Fruit fly (Drosophila melanogaster) whole organism, embryonic: Measurements from ENCODE around the gene CG14309.

ENCODE experiments used
- CG12299 ChIP-seq: fragments of 200-800 bp; sonication (Bioruptor generic); optimal IDR thresholded peaks from 2 replicates; lab custom pipeline; 2018; ENCODE audit warnings: missing biosample characterization, mild to moderate bottlenecking, missing genetic modification characterization
- CG12769 ChIP-seq: fragments of 200-800 bp; sonication (Bioruptor generic); optimal IDR thresholded peaks from 2 replicates; lab custom pipeline; 2019; ENCODE audit warnings: missing biosample characterization, mild to moderate bottlenecking, missing genetic modification characterization, moderate library complexity
- CG13624 ChIP-seq: fragments of 200-800 bp; sonication (Bioruptor generic); optimal IDR thresholded peaks from 2 replicates; lab custom pipeline; 2016; ENCODE audit warnings: missing biosample characterization, missing genetic modification characterization
- CG17186 ChIP-seq: fragments of 200-800 bp; sonication (Bioruptor generic); optimal IDR thresholded peaks from 3 replicates; lab custom pipeline; 2017; ENCODE audit warnings: missing biosample characterization, missing genetic modification reagents, missing genetic modification characterization
- CG17328 ChIP-seq: fragments of 200-800 bp; sonication (Bioruptor generic); IDR thresholded peaks from 2 replicates; pipeline ENCODE4 v1.3.6; 2022; ENCODE audit warnings: missing biosample characterization, missing genetic modification characterization
- CG18599 ChIP-seq: fragments of 200-800 bp; sonication (Bioruptor generic); optimal IDR thresholded peaks from 3 replicates; lab custom pipeline; 2017; ENCODE audit warnings: missing biosample characterization, missing genetic modification characterization, mild to moderate bottlenecking, moderate library complexity, missing genetic modification reagents
- CG2120 ChIP-seq: fragments of 200-800 bp; sonication (Bioruptor generic); optimal IDR thresholded peaks from 3 replicates; lab custom pipeline; 2016; ENCODE audit warnings: missing biosample characterization, missing genetic modification characterization
- CG30403 ChIP-seq: fragments of 200-800 bp; sonication (Bioruptor generic); optimal IDR thresholded peaks from 3 replicates; lab custom pipeline; 2016; ENCODE audit warnings: missing biosample characterization, missing genetic modification characterization
- CG31441 ChIP-seq: fragments of 200-800 bp; sonication (Bioruptor generic); IDR thresholded peaks from 2 replicates; pipeline ENCODE4 v1.3.6; 2022; ENCODE audit warnings: missing biosample characterization, missing genetic modification characterization
- CG3163 ChIP-seq: fragments of 200-800 bp; sonication (Bioruptor generic); optimal IDR thresholded peaks from 3 replicates; lab custom pipeline; 2016; ENCODE audit warnings: missing biosample characterization, missing genetic modification characterization
- CG3838 ChIP-seq: fragments of 200-800 bp; sonication (Bioruptor generic); optimal IDR thresholded peaks from 3 replicates; lab custom pipeline; 2016; ENCODE audit warnings: missing biosample characterization, missing genetic modification characterization
- CG7786 ChIP-seq: fragments of 200-800 bp; sonication (Bioruptor generic); optimal IDR thresholded peaks from 2 replicates; lab custom pipeline; 2016; ENCODE audit warnings: missing biosample characterization, missing genetic modification characterization
- CG7963 ChIP-seq: fragments of 200-800 bp; sonication (Bioruptor generic); IDR thresholded peaks from 3 replicates; pipeline ENCODE4 v1.3.6; 2022; ENCODE audit warnings: missing biosample characterization, missing genetic modification characterization; ENCODE audit not compliant: partially characterized antibody
- CG8290 ChIP-seq, 3 experiments: fragments of 200-800 bp; sonication (Bioruptor generic); optimal IDR thresholded peaks; 2 replicates each; lab custom pipeline; 2016 to 2019; ENCODE audit warnings: missing biosample characterization in 3 of 3, missing genetic modification characterization in 3 of 3, mild to moderate bottlenecking in 2 of 3, moderate library complexity in 1 of 3
- Dp ChIP-seq: fragments of 200-800 bp; sonication (Bioruptor generic); optimal IDR thresholded peaks from 2 replicates; lab custom pipeline; 2018; ENCODE audit warnings: missing biosample characterization, mild to moderate bottlenecking, missing genetic modification characterization, moderate library complexity
- E2f1 ChIP-seq: fragments of 200-800 bp; sonication (Bioruptor generic); IDR thresholded peaks from 2 replicates; pipeline ENCODE4 v1.3.6; 2022; ENCODE audit warnings: missing biosample characterization, missing genetic modification characterization
- E2f2 ChIP-seq: fragments of 200-800 bp; sonication (Bioruptor generic); IDR thresholded peaks from 2 replicates; pipeline ENCODE4 v1.3.6; 2022; ENCODE audit warnings: missing biosample characterization, missing genetic modification characterization
- HLH4C ChIP-seq: fragments of 200-800 bp; sonication (Bioruptor generic); IDR thresholded peaks from 3 replicates; pipeline ENCODE4 v1.3.6; 2022; ENCODE audit warnings: missing biosample characterization, missing genetic modification characterization; ENCODE audit not compliant: partially characterized antibody
- Hr3 ChIP-seq: fragments of 200-800 bp; sonication (Bioruptor generic); optimal IDR thresholded peaks from 3 replicates; lab custom pipeline; 2016; ENCODE audit warnings: missing biosample characterization, missing genetic modification characterization
- MBD-R2 ChIP-seq: fragments of 200-800 bp; sonication (Bioruptor generic); IDR thresholded peaks from 2 replicates; pipeline ENCODE4 v1.3.6; 2022; ENCODE audit warnings: missing biosample characterization, missing genetic modification characterization
- Mad ChIP-seq: fragments of 200-800 bp; sonication (Bioruptor generic); optimal IDR thresholded peaks from 2 replicates; lab custom pipeline; 2016; ENCODE audit warnings: missing biosample characterization, missing genetic modification characterization
- Med ChIP-seq: fragments of 200-800 bp; sonication (Bioruptor generic); peaks from one replicate; lab custom pipeline; 2016; ENCODE audit warnings: missing biosample characterization, missing genetic modification characterization, mild to moderate bottlenecking, inconsistent platforms, moderate library complexity
- Mes4 ChIP-seq: fragments of 200-800 bp; sonication (Bioruptor generic); optimal IDR thresholded peaks from 2 replicates; lab custom pipeline; 2016; ENCODE audit warnings: missing biosample characterization, missing genetic modification characterization
- Myb ChIP-seq: fragments of 200-800 bp; sonication (Bioruptor generic); optimal IDR thresholded peaks from 2 replicates; lab custom pipeline; 2016; ENCODE audit warnings: missing biosample characterization, missing genetic modification characterization
- Neu2 ChIP-seq: fragments of 200-800 bp; sonication (Bioruptor generic); optimal IDR thresholded peaks from 3 replicates; lab custom pipeline; 2016; ENCODE audit warnings: missing biosample characterization, missing genetic modification characterization, borderline replicate concordance
- Pdp1 ChIP-seq, 2 experiments: fragments of 200-800 bp; sonication (Bioruptor generic); optimal IDR thresholded peaks; 3 replicates each; lab custom pipeline; 2016; ENCODE audit warnings: missing biosample characterization in 2 of 2, missing genetic modification characterization in 2 of 2, mild to moderate bottlenecking in 1 of 2, moderate library complexity in 1 of 2
- Six4 ChIP-seq: fragments of 200-800 bp; sonication (Bioruptor generic); optimal IDR thresholded peaks from 2 replicates; lab custom pipeline; 2016; ENCODE audit warnings: missing biosample characterization, missing genetic modification characterization
- Vsx1 ChIP-seq: fragments of 200-800 bp; sonication (Bioruptor generic); optimal IDR thresholded peaks from 2 replicates; lab custom pipeline; 2017; ENCODE audit warnings: missing biosample characterization, mild to moderate bottlenecking, missing genetic modification characterization, missing genetic modification reagents
- Xbp1 ChIP-seq: fragments of 200-800 bp; sonication (Bioruptor generic); optimal IDR thresholded peaks from 3 replicates; lab custom pipeline; 2016; ENCODE audit warnings: missing biosample characterization, mild to moderate bottlenecking, missing genetic modification characterization
- al ChIP-seq: fragments of 200-800 bp; sonication (Bioruptor generic); IDR thresholded peaks from 2 replicates; pipeline ENCODE4 v1.3.6; 2022; ENCODE audit warnings: missing biosample characterization, missing genetic modification characterization
- ase ChIP-seq: fragments of 200-800 bp; sonication (Bioruptor generic); IDR thresholded peaks from 3 replicates; pipeline ENCODE4 v1.3.6; 2022; ENCODE audit warnings: missing biosample characterization, missing genetic modification characterization
- ato ChIP-seq: fragments of 200-800 bp; sonication (Bioruptor generic); IDR thresholded peaks from 2 replicates; pipeline ENCODE4 v1.3.6; 2022; ENCODE audit warnings: missing biosample characterization, missing genetic modification characterization; ENCODE audit not compliant: partially characterized antibody
- bsh ChIP-seq, 2 experiments: fragments of 200-800 bp; sonication (Bioruptor generic); optimal IDR thresholded peaks; 2 replicates each; lab custom pipeline; 2017 to 2018; ENCODE audit warnings: mild to moderate bottlenecking in 2 of 2, missing biosample characterization in 2 of 2, missing genetic modification characterization in 2 of 2, moderate library complexity in 1 of 2
- eve ChIP-seq, 2 experiments: fragments of >200 bp; optimal IDR thresholded peaks; 2 replicates each; lab custom pipeline; 2017; ENCODE audit warnings: missing biosample characterization in 2 of 2, missing genetic modification characterization in 2 of 2
- fd64A ChIP-seq: fragments of 200-800 bp; sonication (Bioruptor generic); optimal IDR thresholded peaks from 3 replicates; lab custom pipeline; 2018; ENCODE audit warnings: missing biosample characterization, mild to moderate bottlenecking, missing genetic modification characterization
- fd96Cb ChIP-seq: fragments of 200-800 bp; sonication (Bioruptor generic); optimal IDR thresholded peaks from 2 replicates; lab custom pipeline; 2018; ENCODE audit warnings: missing biosample characterization, mild to moderate bottlenecking, missing genetic modification characterization, moderate library complexity
- gcm2 ChIP-seq: fragments of 200-800 bp; sonication (Bioruptor generic); optimal IDR thresholded peaks from 2 replicates; lab custom pipeline; 2016; ENCODE audit warnings: missing biosample characterization, missing genetic modification characterization
- gfzf ChIP-seq: fragments of 200-800 bp; sonication (Bioruptor generic); optimal IDR thresholded peaks from 2 replicates; lab custom pipeline; 2016; ENCODE audit warnings: missing biosample characterization, mild to moderate bottlenecking, missing genetic modification characterization, moderate library complexity
- jumu ChIP-seq: fragments of 200-800 bp; sonication (Bioruptor generic); optimal IDR thresholded peaks from 3 replicates; lab custom pipeline; 2016; ENCODE audit warnings: missing biosample characterization, missing genetic modification characterization
- kah ChIP-seq: fragments of 200-800 bp; sonication (Bioruptor generic); optimal IDR thresholded peaks from 2 replicates; lab custom pipeline; 2018; ENCODE audit warnings: missing biosample characterization, mild to moderate bottlenecking, missing genetic modification characterization
- lbe ChIP-seq: fragments of 200-800 bp; sonication (Bioruptor generic); optimal IDR thresholded peaks from 2 replicates; lab custom pipeline; 2016; ENCODE audit warnings: missing biosample characterization, mild to moderate bottlenecking, missing genetic modification characterization
- sc ChIP-seq, 3 experiments: fragments of >200 bp in 2 of 3; fragments of 200-800 bp in 1 of 3; sonication (Bioruptor generic) in 1 of 3; optimal IDR thresholded peaks; 2 replicates in 2 of 3; 3 replicates in 1 of 3; lab custom pipeline; 2017; ENCODE audit warnings: mild to moderate bottlenecking in 1 of 3, missing biosample characterization in 1 of 3, missing genetic modification characterization in 1 of 3, missing genetic modification reagents in 1 of 3
- slbo ChIP-seq: fragments of 200-800 bp; sonication (Bioruptor generic); IDR thresholded peaks from 2 replicates; pipeline ENCODE4 v1.3.6; 2022; ENCODE audit warnings: missing biosample characterization, missing genetic modification characterization
- trh ChIP-seq: fragments of 200-800 bp; sonication (Bioruptor generic); optimal IDR thresholded peaks from 2 replicates; lab custom pipeline; 2016; ENCODE audit warnings: missing biosample characterization, missing genetic modification characterization
- usp ChIP-seq: fragments of >200 bp; optimal IDR thresholded peaks from 2 replicates; lab custom pipeline; 2017; ENCODE audit warnings: missing biosample characterization, missing genetic modification characterization

CG14309 gene

dm6 chr3R:18412279-18413214 is 27.7 kb upstream of the CG14309 start, which contains the start of gene CG31122 (continued):
- TF ChIP-seq bsh (GFP tag; optimal IDR thresholded peaks at IDR 0.05; lab: Kevin White, UChicago) (peak in 1 of 2 experiments; percentile 28), al (peak; percentile 50; the same call in 1 of the 2 replicates), CG7786 (GFP tag; lab: Kevin White, UChicago) (peak; percentile 57), Xbp1 (GFP tag; lab: Kevin White, UChicago) (peak; percentile 48), HLH4C (peak; percentile 97), jumu (GFP tag; lab: Kevin White, UChicago) (peak; percentile 52), sc (optimal IDR thresholded peaks at IDR 0.05; lab: Kevin White, UChicago) (no peak), sc (GFP tag; optimal IDR thresholded peaks at IDR 0.05; lab: Kevin White, UChicago) (no peak), CG2120 (peak; percentile 68), CG31441 (GFP tag; lab: Robert Waterston, UW) (peak; percentile 36; the same call in 1 of the 2 replicates), CG8290 (GFP tag; optimal IDR thresholded peaks at IDR 0.05; lab: Kevin White, UChicago) (no peak), CG8290 (tag; optimal IDR thresholded peaks at IDR 0.05; lab: Kevin White, UChicago) (no peak), Hr3 (GFP tag; lab: Kevin White, UChicago) (peak; percentile 43), slbo (GFP tag; lab: Robert Waterston, UW) (peak; percentile 75; the same call in 1 of the 2 replicates), gfzf (GFP tag; lab: Kevin White, UChicago) (peak; percentile 71), CG3838 (GFP tag; lab: Kevin White, UChicago) (no peak), Neu2 (GFP tag; lab: Kevin White, UChicago) (peak; percentile 91), ato (peak; percentile 82), lbe (peak; percentile 31), Vsx1 (GFP tag; lab: Kevin White, UChicago) (no peak), CG13624 (GFP tag; lab: Kevin White, UChicago) (peak; percentile 54), gcm2 (GFP tag; lab: Kevin White, UChicago) (no peak), usp (no peak), Dp (peak; percentile 88), CG17186 (GFP tag; lab: Kevin White, UChicago) (peak; percentile 79), CG30403 (GFP tag; lab: Kevin White, UChicago) (peak; percentile 70), Mes4 (GFP tag; lab: Kevin White, UChicago) (peak; percentile 36), MBD-R2 (GFP tag; lab: Robert Waterston, UW) (peak; percentile 49), Six4 (peak; percentile 34), fd64A (GFP tag; lab: Kevin White, UChicago) (peak; percentile 33), CG3163 (GFP tag; lab: Kevin White, UChicago) (no peak), Myb (GFP tag; lab: Kevin White, UChicago) (peak; percentile 46), CG18599 (GFP tag; lab: Kevin White, UChicago) (no peak)

- no peak for TF ChIP-seq Mad (GFP tag; lab: Kevin White, UChicago)
- TF ChIP-seq CG12769 (tag; lab: Kevin White, UChicago): peak; percentile 62
- TF ChIP-seq trh (GFP tag; lab: Kevin White, UChicago): no peak
- TF ChIP-seq Pdp1 (GFP tag; optimal IDR thresholded peaks at IDR 0.05; lab: Kevin White, UChicago): peak in 1 of 2 experiments; percentile 92
- TF ChIP-seq kah (GFP tag; lab: Kevin White, UChicago): peak; percentile 13
- no peak for TF ChIP-seq eve (GFP tag; optimal IDR thresholded peaks at IDR 0.05; lab: Kevin White, UChicago)
- no peak for TF ChIP-seq CG12299 (tag; lab: Kevin White, UChicago)
- peak; percentile 43; the same call in 1 of the 2 replicates for TF ChIP-seq E2f2 (GFP tag; lab: Robert Waterston, UW)
- 0 out of 3 replicates have a peak, but pooled peaks have one; percentile 7 for TF ChIP-seq CG7963 (GFP tag; lab: Robert Waterston, UW)
- TF ChIP-seq ase: 0 out of 3 replicates have a peak, but pooled peaks have one; percentile 29
- TF ChIP-seq Dp: peak; percentile 8
- peak; percentile 61 for TF ChIP-seq Med (GFP tag; lab: Kevin White, UChicago)
- TF ChIP-seq CG17328 (GFP tag; lab: Robert Waterston, UW): no peak
- no peak for TF ChIP-seq fd96Cb (tag; lab: Kevin White, UChicago)
- TF ChIP-seq E2f1 (GFP tag; lab: Robert Waterston, UW): no peak
These were observed 26.4 kb upstream of the CG14309 start, which contains the start of gene CG10864 for dm6 chr3R:18411205-18411749. TSS of gene CG10864 (minus strand) at chr3R:18411631.
